Fruit fly (Drosophila melanogaster) whole organism, wandering third instar larva: Measurements from ENCODE around the gene acj6.

Experiments used
- GATAd ChIP-seq: sonication (Bioruptor generic); optimal IDR thresholded peaks from 2 replicates; lab custom pipeline; 2016; ENCODE audit warnings: missing biosample characterization, missing genetic modification characterization
- Hr83 ChIP-seq: fragments of 200-300 bp; sonication (Bioruptor generic); optimal IDR thresholded peaks from 2 replicates; lab custom pipeline; 2016; ENCODE audit warnings: missing biosample characterization, mild to moderate bottlenecking, missing genetic modification characterization, moderate library complexity; ENCODE audit not compliant: poor library complexity, severe bottlenecking
- pan ChIP-seq: fragments of >200 bp; optimal IDR thresholded peaks from 2 replicates; lab custom pipeline; 2017

DNA sequence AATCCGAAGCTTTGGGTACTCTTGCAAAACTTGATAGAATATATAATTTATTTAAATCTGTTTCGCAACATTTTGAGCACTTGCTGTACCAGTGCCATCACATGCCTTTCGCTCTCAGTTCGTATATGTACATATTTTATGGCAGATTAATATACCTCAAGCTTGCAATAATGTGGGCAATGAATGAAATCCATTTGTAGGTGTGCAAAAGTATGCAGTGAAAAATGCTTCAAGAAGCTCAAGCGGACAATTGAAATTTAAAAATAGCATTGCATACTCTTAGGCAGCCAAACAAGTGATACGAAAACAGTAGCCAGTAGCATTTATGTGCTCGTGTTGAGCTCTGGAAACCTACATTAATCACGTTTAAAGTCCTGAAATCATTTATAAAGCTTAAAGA lies 23.0 kb upstream of the acj6 start:
- TF ChIP-seq Hr83 (GFP tag; lab: Kevin White, UChicago) (no peak), GATAd (GFP tag; lab: Kevin White, UChicago) (no peak), pan (lab: Kevin White, UChicago) (no peak)
